Fruit fly (Drosophila melanogaster): ENCODE data around the gene Hex-t1.

Gene Hex-t1

dm6 chr3R:26436540-26436939 lies 12.3 kb upstream of the Hex-t1 start (continued):
- TF ChIP-seq CG6254 (GFP tag; optimal IDR thresholded peaks at IDR 0.05) (no peak), Jarid2 (GFP tag; optimal IDR thresholded peaks at IDR 0.05) (no peak), BEAF-32 (GFP tag; optimal IDR thresholded peaks at IDR 0.05) (no peak), Drgx (GFP tag; IDR thresholded peaks at IDR 0.05) (peak; percentile 71; the same call in 1 of the 2 replicates), bbx (GFP tag; IDR thresholded peaks at IDR 0.05; ENCODE audit: partially characterized antibody) (no peak), CG9437 (GFP tag; optimal IDR thresholded peaks at IDR 0.05) (peak; percentile 2), CHES-1-like (GFP tag; optimal IDR thresholded peaks at IDR 0.05) (no peak), mam (GFP tag; optimal IDR thresholded peaks at IDR 0.05) (peak; percentile 2), Stat92E (GFP tag; optimal IDR thresholded peaks at IDR 0.05) (no peak), CG14965 (GFP tag; optimal IDR thresholded peaks at IDR 0.05; ENCODE audit: borderline replicate concordance) (no peak), nau (GFP tag; optimal IDR thresholded peaks at IDR 0.05) (peak; percentile 4), CG2875 (GFP tag; optimal IDR thresholded peaks at IDR 0.05) (no peak), lmd (GFP tag; IDR thresholded peaks at IDR 0.05) (peak; percentile 52), CG11696 (GFP tag; IDR thresholded peaks at IDR 0.05) (0 out of 2 replicates have a peak, but pooled peaks have one; percentile 32), ranshi (GFP tag; IDR thresholded peaks at IDR 0.05) (peak; percentile 43; the same call in 1 of the 2 replicates), CG5953 (GFP tag; IDR thresholded peaks at IDR 0.05) (no peak), Hr51 (GFP tag; optimal IDR thresholded peaks at IDR 0.05) (peak in 1 of 2 experiments; percentile 68), dimm (GFP tag; IDR thresholded peaks at IDR 0.05) (no peak), CG10543 (GFP tag; optimal IDR thresholded peaks at IDR 0.05) (no peak), Atf3 (GFP tag; optimal IDR thresholded peaks at IDR 0.05) (no peak), pum (GFP tag; optimal IDR thresholded peaks at IDR 0.05) (peak; percentile 48), Mrtf (GFP tag; IDR thresholded peaks at IDR 0.05) (0 out of 3 replicates have a peak, but pooled peaks have one; percentile 34), az2 (GFP tag; optimal IDR thresholded peaks at IDR 0.05) (peak; percentile 46), Sox100B (GFP tag; optimal IDR thresholded peaks at IDR 0.05) (no peak), Dip3 (GFP tag; optimal IDR thresholded peaks at IDR 0.05) (no peak), Dek (tag; optimal IDR thresholded peaks at IDR 0.05) (no peak), CG4282 (GFP tag; optimal IDR thresholded peaks at IDR 0.05) (no peak), CG14050 (GFP tag; IDR thresholded peaks at IDR 0.05) (no peak; the same call in 2 of the 3 replicates), vvl (GFP tag; IDR thresholded peaks at IDR 0.05) (peak; percentile 73), sens (GFP tag) (peak; percentile 84), Mad (GFP tag; optimal IDR thresholded peaks at IDR 0.05) (no peak), al (GFP tag; IDR thresholded peaks at IDR 0.05) (0 out of 2 replicates have a peak, but pooled peaks have one; percentile 17), hkb (optimal IDR thresholded peaks at IDR 0.05) (no peak), hkb (GFP tag; IDR thresholded peaks at IDR 0.05) (peak; percentile 62), CG30020 (tag; optimal IDR thresholded peaks at IDR 0.05) (no peak), dysf (GFP tag; IDR thresholded peaks at IDR 0.05) (0 out of 3 replicates have a peak, but pooled peaks have one; percentile 40), CG11398 (GFP tag; optimal IDR thresholded peaks at IDR 0.05) (no peak), Xbp1 (GFP tag; optimal IDR thresholded peaks at IDR 0.05) (peak; percentile 59), CG7839 (tag; optimal IDR thresholded peaks at IDR 0.05) (peak; percentile 44), slp2 (GFP tag; optimal IDR thresholded peaks at IDR 0.05) (peak; percentile 41), sens-2 (GFP tag; IDR thresholded peaks at IDR 0.05) (peak; percentile 68; the same call in 1 of the 2 replicates), sisA (GFP tag; IDR thresholded peaks at IDR 0.05) (peak; percentile 47), Vsx1 (GFP tag; optimal IDR thresholded peaks at IDR 0.05) (no peak), CG8944 (GFP tag; optimal IDR thresholded peaks at IDR 0.05) (peak; percentile 24), Bdp1 (GFP tag; optimal IDR thresholded peaks at IDR 0.05) (peak; percentile 3), Blimp-1 (GFP tag; optimal IDR thresholded peaks at IDR 0.05) (peak; percentile 47), pan (optimal IDR thresholded peaks at IDR 0.05) (no peak), pan (GFP tag; optimal IDR thresholded peaks at IDR 0.05 in 1 of 2, IDR thresholded peaks at IDR 0.05 in 1 of 2) (peak in 1 of 2 experiments; percentile 65), CG11723 (GFP tag; optimal IDR thresholded peaks at IDR 0.05) (no peak), tgo (GFP tag; IDR thresholded peaks at IDR 0.05) (peak; percentile 54), otp (GFP tag; IDR thresholded peaks at IDR 0.05) (no peak)

Measured in whole organism, embryonic.